Fruit fly (Drosophila melanogaster) whole organism, embryonic: ENCODE results near the gene Mst85C.

Source experiments
- ATbp ChIP-seq: fragments of 200-800 bp; sonication (Bioruptor generic); optimal IDR thresholded peaks from 2 replicates; lab custom pipeline; 2017; ENCODE audit warnings: missing biosample characterization, mild to moderate bottlenecking, missing genetic modification characterization, missing genetic modification reagents
- B-H2 ChIP-seq: fragments of 200-800 bp; sonication (Bioruptor generic); optimal IDR thresholded peaks from 2 replicates; lab custom pipeline; 2018; ENCODE audit warnings: missing biosample characterization, mild to moderate bottlenecking, missing genetic modification characterization
- CG10209 ChIP-seq: fragments of 200-800 bp; sonication (Bioruptor generic); optimal IDR thresholded peaks from 3 replicates; lab custom pipeline; 2017; ENCODE audit warnings: missing biosample characterization, mild to moderate bottlenecking, missing genetic modification characterization, missing genetic modification reagents
- CG10366 ChIP-seq: fragments of 200-800 bp; sonication (Bioruptor generic); IDR thresholded peaks from 2 replicates; pipeline ENCODE4 v1.3.6; 2022; ENCODE audit warnings: missing biosample characterization, missing genetic modification characterization
- CG11560 ChIP-seq: fragments of 200-800 bp; sonication (Bioruptor generic); IDR thresholded peaks from 3 replicates; pipeline ENCODE4 v1.3.6; 2022; ENCODE audit warnings: missing biosample characterization, missing genetic modification characterization
- CG1233 ChIP-seq: fragments of 200-800 bp; sonication (Bioruptor generic); optimal IDR thresholded peaks from 4 replicates; lab custom pipeline; 2018; ENCODE audit warnings: missing biosample characterization, mild to moderate bottlenecking, missing genetic modification characterization
- CG12744 ChIP-seq: fragments of 200-800 bp; sonication (Bioruptor generic); optimal IDR thresholded peaks from 2 replicates; lab custom pipeline; 2016; ENCODE audit warnings: missing biosample characterization, missing genetic modification characterization
- CG18011 ChIP-seq: fragments of 200-800 bp; sonication (Bioruptor generic); optimal IDR thresholded peaks from 2 replicates; lab custom pipeline; 2017; ENCODE audit warnings: missing biosample characterization, missing genetic modification characterization, mild to moderate bottlenecking, moderate library complexity, missing genotype
- CG18599 ChIP-seq: fragments of 200-800 bp; sonication (Bioruptor generic); optimal IDR thresholded peaks from 3 replicates; lab custom pipeline; 2017; ENCODE audit warnings: missing biosample characterization, missing genetic modification characterization, mild to moderate bottlenecking, moderate library complexity, missing genetic modification reagents
- CG2199 ChIP-seq: fragments of 200-800 bp; sonication (Bioruptor generic); IDR thresholded peaks from 3 replicates; pipeline ENCODE4 v1.3.6; 2022; ENCODE audit warnings: missing biosample characterization, missing genetic modification characterization
- CG31441 ChIP-seq: fragments of 200-800 bp; sonication (Bioruptor generic); IDR thresholded peaks from 2 replicates; pipeline ENCODE4 v1.3.6; 2022; ENCODE audit warnings: missing biosample characterization, missing genetic modification characterization
- CG3281 ChIP-seq: fragments of 200-800 bp; sonication (Bioruptor generic); optimal IDR thresholded peaks from 3 replicates; lab custom pipeline; 2017; ENCODE audit warnings: missing biosample characterization, mild to moderate bottlenecking, missing genetic modification characterization
- CG4360 ChIP-seq: fragments of 200-800 bp; sonication (Bioruptor generic); IDR thresholded peaks from 2 replicates; pipeline ENCODE4 v1.3.6; 2022; ENCODE audit warnings: missing biosample characterization, missing genetic modification characterization
- CG6654 ChIP-seq: fragments of 200-800 bp; sonication (Bioruptor generic); optimal IDR thresholded peaks from 2 replicates; lab custom pipeline; 2017; ENCODE audit warnings: missing biosample characterization, mild to moderate bottlenecking, missing genetic modification characterization
- CG7963 ChIP-seq: fragments of 200-800 bp; sonication (Bioruptor generic); IDR thresholded peaks from 3 replicates; pipeline ENCODE4 v1.3.6; 2022; ENCODE audit warnings: missing biosample characterization, missing genetic modification characterization; ENCODE audit not compliant: partially characterized antibody
- CG9817 ChIP-seq: fragments of 200-800 bp; sonication (Bioruptor generic); optimal IDR thresholded peaks from 2 replicates; lab custom pipeline; 2018; ENCODE audit warnings: missing biosample characterization, mild to moderate bottlenecking, missing genetic modification characterization, moderate library complexity
- Gug ChIP-seq: fragments of 200-800 bp; sonication (Bioruptor generic); IDR thresholded peaks from 4 replicates; pipeline ENCODE4 v1.3.6; 2022; ENCODE audit warnings: missing biosample characterization, missing genetic modification characterization
- HmgD ChIP-seq: fragments of 200-800 bp; sonication (Bioruptor generic); optimal IDR thresholded peaks from 3 replicates; lab custom pipeline; 2016; ENCODE audit warnings: missing biosample characterization, missing genetic modification characterization
- HmgZ ChIP-seq: fragments of 200-800 bp; sonication (Bioruptor generic); optimal IDR thresholded peaks from 2 replicates; lab custom pipeline; 2018; ENCODE audit warnings: missing biosample characterization, mild to moderate bottlenecking, missing genetic modification characterization
- Hmr ChIP-seq: fragments of 200-800 bp; sonication (Bioruptor generic); optimal IDR thresholded peaks from 3 replicates; lab custom pipeline; 2017; ENCODE audit warnings: mild to moderate bottlenecking, missing biosample characterization, missing genetic modification reagents, missing genetic modification characterization
- Hr39 ChIP-seq: fragments of >200 bp; optimal IDR thresholded peaks from 2 replicates; lab custom pipeline; 2017
- NC2α ChIP-seq: fragments of 200-800 bp; sonication (Bioruptor generic); optimal IDR thresholded peaks from 2 replicates; lab custom pipeline; 2016; ENCODE audit warnings: missing biosample characterization, missing genetic modification characterization
- Opbp ChIP-seq: fragments of 200-800 bp; sonication (Bioruptor generic); IDR thresholded peaks from 3 replicates; pipeline ENCODE4 v1.3.6; 2022; ENCODE audit warnings: missing biosample characterization, missing genetic modification characterization; ENCODE audit not compliant: partially characterized antibody
- Optix ChIP-seq: fragments of 200-800 bp; sonication (Bioruptor generic); IDR thresholded peaks from 3 replicates; pipeline ENCODE4 v1.3.6; 2022; ENCODE audit warnings: missing biosample characterization, missing genetic modification characterization
- Rx ChIP-seq: fragments of 200-800 bp; sonication (Bioruptor generic); IDR thresholded peaks from 2 replicates; pipeline ENCODE4 v1.3.6; 2022; ENCODE audit warnings: missing biosample characterization, missing genetic modification characterization
- Taf1 ChIP-seq: fragments of 200-800 bp; sonication (Bioruptor generic); IDR thresholded peaks from 2 replicates; pipeline ENCODE4 v1.3.6; 2022; ENCODE audit warnings: missing biosample characterization, missing genetic modification characterization
- YL-1 ChIP-seq: fragments of 200-800 bp; sonication (Bioruptor generic); optimal IDR thresholded peaks from 3 replicates; lab custom pipeline; 2017; ENCODE audit warnings: missing biosample characterization, mild to moderate bottlenecking, missing genetic modification characterization
- abd-A ChIP-seq: fragments of 200-800 bp; sonication (Bioruptor generic); optimal IDR thresholded peaks from 3 replicates; lab custom pipeline; 2019; ENCODE audit warnings: missing biosample characterization, mild to moderate bottlenecking, missing genetic modification characterization, moderate library complexity
- al ChIP-seq: fragments of 200-800 bp; sonication (Bioruptor generic); IDR thresholded peaks from 2 replicates; pipeline ENCODE4 v1.3.6; 2022; ENCODE audit warnings: missing biosample characterization, missing genetic modification characterization
- ci ChIP-seq: fragments of 200-800 bp; sonication (Bioruptor generic); IDR thresholded peaks from 3 replicates; pipeline ENCODE4 v1.3.6; 2022; ENCODE audit warnings: missing biosample characterization, missing genetic modification characterization
- disco-r ChIP-seq: fragments of 200-800 bp; sonication (Bioruptor generic); optimal IDR thresholded peaks from 2 replicates; lab custom pipeline; 2016; ENCODE audit warnings: missing biosample characterization, missing genetic modification characterization
- exex ChIP-seq: fragments of 200-800 bp; sonication (Bioruptor generic); optimal IDR thresholded peaks from 4 replicates; lab custom pipeline; 2018; ENCODE audit warnings: missing biosample characterization, mild to moderate bottlenecking, missing genetic modification characterization, moderate library complexity
- fd102C ChIP-seq: fragments of 200-800 bp; sonication (Bioruptor generic); optimal IDR thresholded peaks from 2 replicates; lab custom pipeline; 2018; ENCODE audit warnings: missing biosample characterization, mild to moderate bottlenecking, missing genetic modification characterization, moderate library complexity
- ham ChIP-seq: fragments of 200-800 bp; sonication (Bioruptor generic); IDR thresholded peaks from 2 replicates; pipeline ENCODE4 v1.3.6; 2022; ENCODE audit warnings: missing biosample characterization, missing genetic modification characterization
- hkb ChIP-seq, 2 experiments: fragments of 200-800 bp in 1 of 2; fragments of >200 bp in 1 of 2; sonication (Bioruptor generic) in 1 of 2; IDR thresholded peaks in 1 of 2; optimal IDR thresholded peaks in 1 of 2; 2 replicates each; pipeline versions ENCODE4 v1.3.6 to Lab custom; 2017 to 2022; ENCODE audit warnings: missing biosample characterization in 1 of 2, missing genetic modification characterization in 1 of 2
- klu ChIP-seq: fragments of 200-800 bp; sonication (Bioruptor generic); IDR thresholded peaks from 2 replicates; pipeline ENCODE4 v1.3.6; 2022; ENCODE audit warnings: missing biosample characterization, missing genetic modification characterization
- lab ChIP-seq: fragments of 200-800 bp; sonication (Bioruptor generic); optimal IDR thresholded peaks from 3 replicates; lab custom pipeline; 2017; ENCODE audit warnings: missing biosample characterization, missing genetic modification characterization, mild to moderate bottlenecking, moderate library complexity, missing genetic modification reagents
- luna ChIP-seq: fragments of 200-800 bp; sonication (Bioruptor generic); optimal IDR thresholded peaks from 2 replicates; lab custom pipeline; 2016; ENCODE audit warnings: missing biosample characterization, missing genetic modification characterization
- mld ChIP-seq: fragments of 200-800 bp; sonication (Bioruptor generic); IDR thresholded peaks from 3 replicates; pipeline ENCODE4 v1.3.6; 2022; ENCODE audit warnings: missing biosample characterization, missing genetic modification characterization; ENCODE audit not compliant: partially characterized antibody
- org-1 ChIP-seq: fragments of 200-800 bp; sonication (Bioruptor generic); optimal IDR thresholded peaks from 2 replicates; lab custom pipeline; 2017; ENCODE audit warnings: missing biosample characterization, missing genetic modification characterization
- pzg ChIP-seq: fragments of 200-800 bp; sonication (Bioruptor generic); optimal IDR thresholded peaks from 3 replicates; lab custom pipeline; 2018; ENCODE audit warnings: missing biosample characterization, mild to moderate bottlenecking, missing genetic modification characterization, moderate library complexity
- ranshi ChIP-seq: fragments of 200-800 bp; sonication (Bioruptor generic); IDR thresholded peaks from 2 replicates; pipeline ENCODE4 v1.3.6; 2022; ENCODE audit warnings: missing biosample characterization, missing genetic modification characterization
- repo ChIP-seq: fragments of 200-800 bp; sonication (Bioruptor generic); optimal IDR thresholded peaks from 2 replicates; lab custom pipeline; 2016; ENCODE audit warnings: missing biosample characterization, missing genetic modification characterization
- row ChIP-seq: fragments of 200-800 bp; sonication (Bioruptor generic); IDR thresholded peaks from 3 replicates; pipeline ENCODE4 v1.3.6; 2022; ENCODE audit warnings: missing biosample characterization, missing genetic modification characterization
- sd ChIP-seq: fragments of 200-800 bp; sonication (Bioruptor generic); optimal IDR thresholded peaks from 3 replicates; lab custom pipeline; 2018; ENCODE audit warnings: missing biosample characterization, mild to moderate bottlenecking, missing genetic modification characterization, moderate library complexity
- sr ChIP-seq: fragments of 200-800 bp; sonication (Bioruptor generic); IDR thresholded peaks from 3 replicates; pipeline ENCODE4 v1.3.6; 2022; ENCODE audit warnings: missing biosample characterization, missing genetic modification characterization
- stwl ChIP-seq: fragments of 200-800 bp; sonication (Bioruptor generic); optimal IDR thresholded peaks from 3 replicates; lab custom pipeline; 2018; ENCODE audit warnings: missing biosample characterization, mild to moderate bottlenecking, missing genetic modification characterization, moderate library complexity
- toy ChIP-seq: fragments of 200-800 bp; sonication (Bioruptor generic); IDR thresholded peaks from 2 replicates; pipeline ENCODE4 v1.3.6; 2022; ENCODE audit warnings: missing biosample characterization, missing genetic modification characterization
- trh ChIP-seq: fragments of 200-800 bp; sonication (Bioruptor generic); optimal IDR thresholded peaks from 2 replicates; lab custom pipeline; 2016; ENCODE audit warnings: missing biosample characterization, missing genetic modification characterization

The Mst85C gene

DNA sequence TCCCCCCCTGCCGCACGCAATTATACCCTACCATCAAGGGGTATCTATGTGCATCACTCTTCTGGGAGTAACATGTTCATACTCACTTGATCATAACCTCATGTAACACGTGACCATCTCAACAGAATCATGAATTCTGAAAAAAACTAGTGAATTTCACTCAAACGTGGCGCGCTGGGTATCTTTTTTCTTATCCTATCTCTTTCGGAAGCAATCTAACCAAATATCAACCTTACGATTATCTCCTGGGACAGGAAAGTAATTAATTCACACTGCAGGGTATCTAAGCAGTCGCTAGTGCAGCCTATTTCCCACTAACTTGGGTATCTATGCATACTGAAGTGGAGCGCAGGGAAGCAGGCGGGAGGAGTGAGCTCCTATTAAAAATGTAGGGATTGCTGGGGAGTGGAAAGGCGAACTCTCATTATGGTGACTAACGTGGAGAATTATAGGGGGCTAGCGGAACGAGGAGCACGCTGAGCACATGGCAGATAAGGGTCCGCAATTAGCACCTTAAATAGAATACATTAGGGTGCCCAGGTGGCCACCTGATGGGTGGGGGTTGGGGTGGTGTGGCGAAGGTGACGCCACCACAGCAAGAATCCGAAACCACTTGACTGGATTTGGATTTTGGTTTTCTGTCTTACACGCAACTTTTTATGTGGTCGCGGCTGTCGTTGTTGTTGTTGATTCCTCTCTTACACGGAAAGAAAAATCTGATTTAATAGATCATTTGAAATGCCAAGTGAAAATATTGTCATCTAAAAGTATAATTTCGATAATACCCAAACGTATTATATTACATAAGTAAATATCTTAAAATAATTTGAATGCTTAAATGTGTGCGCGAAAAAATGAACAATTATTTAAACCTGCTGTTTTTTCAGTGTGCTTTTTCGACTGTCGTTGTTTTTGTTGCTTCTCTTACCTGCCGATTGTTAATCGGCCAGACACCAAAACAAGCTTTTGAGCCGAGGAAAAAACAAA lies 7.0 kb downstream of the Mst85C start (continued):
- TF ChIP-seq CG6654, result peak; percentile 75
- no peak for TF ChIP-seq CG2199
- peak; percentile 96 for TF ChIP-seq CG3281
- no peak for TF ChIP-seq Rx (GFP tag; lab: Robert Waterston, UW)
- no peak for TF ChIP-seq ranshi
- TF ChIP-seq disco-r (GFP tag; lab: Kevin White, UChicago), result peak; percentile 67
- no peak for TF ChIP-seq CG7963 (GFP tag; lab: Robert Waterston, UW)
- TF ChIP-seq toy (GFP tag; lab: Robert Waterston, UW), result no peak
- TF ChIP-seq CG10366, result no peak
- TF ChIP-seq CG4360, result no peak
- TF ChIP-seq trh (GFP tag; lab: Kevin White, UChicago), result peak; percentile 86
- TF ChIP-seq YL-1, result peak; percentile 47
- peak; percentile 73 for TF ChIP-seq CG12744
- TF ChIP-seq Opbp (GFP tag; lab: Robert Waterston, UW), result no peak
- peak; percentile 61 for TF ChIP-seq luna (GFP tag; lab: Kevin White, UChicago)
- peak; percentile 91 for TF ChIP-seq CG10209
- TF ChIP-seq NC2α (GFP tag; lab: Kevin White, UChicago), result peak; percentile 46
- no peak for TF ChIP-seq Optix (GFP tag; lab: Robert Waterston, UW)
- TF ChIP-seq al (GFP tag; lab: Robert Waterston, UW), result no peak
- peak; percentile 22 for TF ChIP-seq abd-A (tag; lab: Kevin White, UChicago)
- TF ChIP-seq mld, result no peak
- TF ChIP-seq Hmr, result peak; percentile 96
- peak; percentile 12 for TF ChIP-seq stwl
- peak; percentile 96 for TF ChIP-seq CG18599 (GFP tag; lab: Kevin White, UChicago)
- TF ChIP-seq CG18011 (GFP tag; lab: Kevin White, UChicago), result peak; percentile 79
- TF ChIP-seq klu (GFP tag; lab: Robert Waterston, UW), result no peak
- no peak for TF ChIP-seq fd102C
- TF ChIP-seq pzg, result no peak
- TF ChIP-seq ATbp, result peak; percentile 87
- TF ChIP-seq Taf1 (GFP tag; lab: Robert Waterston, UW), result no peak
- no peak for TF ChIP-seq ci (GFP tag; lab: Robert Waterston, UW)
- no peak for TF ChIP-seq ham
- TF ChIP-seq row (GFP tag; lab: Robert Waterston, UW), result no peak
- peak; percentile 78 for TF ChIP-seq B-H2 (GFP tag; lab: Kevin White, UChicago)
- TF ChIP-seq CG9817 (tag; lab: Kevin White, UChicago), result peak; percentile 92
- no peak for TF ChIP-seq CG31441 (GFP tag; lab: Robert Waterston, UW)
- TF ChIP-seq hkb (optimal IDR thresholded peaks at IDR 0.05; lab: Kevin White, UChicago), result no peak
- TF ChIP-seq hkb (GFP tag; IDR thresholded peaks at IDR 0.05; lab: Robert Waterston, UW), result no peak
- no peak for TF ChIP-seq Hr39
- TF ChIP-seq CG1233 (GFP tag; lab: Kevin White, UChicago), result peak; percentile 91
- TF ChIP-seq exex (tag; lab: Kevin White, UChicago), result peak; percentile 82
- TF ChIP-seq HmgZ (tag; lab: Kevin White, UChicago), result peak; percentile 95
- peak; percentile 84 for TF ChIP-seq sd (tag; lab: Kevin White, UChicago)
- TF ChIP-seq lab, result peak; percentile 97
- TF ChIP-seq HmgD, result peak; percentile 1
- no peak for TF ChIP-seq sr (GFP tag; lab: Robert Waterston, UW)
- peak; percentile 77 for TF ChIP-seq Gug (GFP tag; lab: Robert Waterston, UW)
- peak; percentile 52 for TF ChIP-seq repo
- TF ChIP-seq org-1 (GFP tag; lab: Kevin White, UChicago), result peak; percentile 88
- no peak for TF ChIP-seq CG11560 (tag; lab: Robert Waterston, UW)
